Worm (Caenorhabditis elegans) whole organism, L4/young adult: ENCODE results near the gene fbxa-90.

Experiments used
- W03F9.2 ChIP-seq: fragments of 150-350 bp; optimal IDR thresholded peaks from 2 replicates; lab custom pipeline; 2014; ENCODE audit warnings: missing biosample characterization, missing genetic modification characterization
- dao-5 ChIP-seq: sonication (generic microtip); optimal IDR thresholded peaks from 2 replicates; lab custom pipeline; 2016; ENCODE audit warnings: missing genotype, missing genetic modification characterization, moderate library complexity, missing compliant biosample characterization
- him-1 ChIP-seq: sonication (generic microtip); optimal IDR thresholded peaks from 2 replicates; lab custom pipeline; 2016; ENCODE audit warnings: missing genotype, missing genetic modification reagents, missing genetic modification characterization, missing compliant biosample characterization

- TF ChIP-seq him-1 (tag; lab: Kevin White, UChicago) = no peak
- no peak for TF ChIP-seq dao-5
- no peak for TF ChIP-seq W03F9.2 (tag; lab: Kevin White, UChicago)
Measured at ce11 chrV:16988614-16989013, 22.0 kb downstream of the fbxa-90 start, which contains the start of gene Y102A5C.27.
